Worm (Caenorhabditis elegans): ENCODE results near the gene ZK1098.6.

DNA sequence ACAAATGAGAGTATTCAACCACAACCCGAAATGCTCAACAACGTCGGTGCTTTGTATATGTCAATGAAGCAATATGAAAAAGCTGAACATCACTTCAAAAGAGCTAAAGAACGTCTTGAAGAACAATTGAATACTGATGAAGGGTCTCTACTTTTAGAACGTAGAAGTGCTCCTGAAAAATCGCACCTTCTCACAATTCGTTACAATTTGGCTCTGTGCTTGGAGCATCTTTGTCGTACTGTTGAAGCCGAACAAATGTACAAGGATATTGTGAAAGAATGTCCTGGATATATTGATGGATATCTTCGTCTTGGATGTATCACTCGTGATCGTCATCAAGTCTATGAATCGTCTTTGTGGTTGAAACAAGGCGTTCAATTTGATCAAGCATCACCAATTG, 32.7 kb upstream of the ZK1098.6 start:
- no peak for TF ChIP-seq elt-4 (tag; optimal IDR thresholded peaks at IDR 0.05)
- TF ChIP-seq dve-1 (tag; optimal IDR thresholded peaks at IDR 0.05): no peak
- TF ChIP-seq pha-4 (tag; optimal IDR thresholded peaks at IDR 0.05): no peak
- TF ChIP-seq K02D7.2 (tag; optimal IDR thresholded peaks at IDR 0.05): no peak

Measured in whole organism, late embryonic.